Worm (Caenorhabditis elegans) whole organism, early embryonic: ENCODE results near the gene Y113G7B.12.

Experiments
- B0310.2 ChIP-seq: sonication (generic microtip); optimal IDR thresholded peaks from 2 replicates; lab custom pipeline; 2016; ENCODE audit warnings: mild to moderate bottlenecking, missing genetic modification characterization, missing compliant biosample characterization
- F13C5.2 ChIP-seq: sonication (generic microtip); optimal IDR thresholded peaks from 2 replicates; lab custom pipeline; 2017; ENCODE audit warnings: mild to moderate bottlenecking, missing genetic modification characterization, inconsistent platforms, missing compliant biosample characterization
- aly-1 ChIP-seq: sonication (generic microtip); optimal IDR thresholded peaks from 2 replicates; lab custom pipeline; 2016; ENCODE audit warnings: missing genetic modification characterization, missing compliant biosample characterization
- ama-1 ChIP-seq: fragments of 150-350 bp; optimal IDR thresholded peaks from 2 replicates; lab custom pipeline; 2014
- ceh-13 ChIP-seq: fragments of 200-800 bp; sonication (Bioruptor generic); optimal IDR thresholded peaks from 2 replicates; lab custom pipeline; 2018; ENCODE audit warnings: mild to moderate bottlenecking, missing genetic modification characterization, missing compliant biosample characterization
- ceh-36 ChIP-seq: sonication (generic microtip); optimal IDR thresholded peaks from 2 replicates; lab custom pipeline; 2016; ENCODE audit warnings: missing genetic modification characterization, inconsistent platforms, missing compliant biosample characterization
- ets-7 ChIP-seq: sonication (generic microtip); optimal IDR thresholded peaks from 2 replicates; lab custom pipeline; 2016; ENCODE audit warnings: missing genotype, missing genetic modification characterization, missing compliant biosample characterization
- flt-1 ChIP-seq: fragments of 200-800 bp; sonication (Bioruptor generic); IDR thresholded peaks from 2 replicates; pipeline ENCODE4 v1.3.6; 2022; ENCODE audit warnings: missing genetic modification characterization, missing compliant biosample characterization
- hmbx-1 ChIP-seq: sonication (generic microtip); optimal IDR thresholded peaks from 2 replicates; lab custom pipeline; 2016; ENCODE audit warnings: mild to moderate bottlenecking, missing genetic modification characterization, missing compliant biosample characterization
- hmg-4 ChIP-seq: fragments of 200-800 bp; sonication (Bioruptor generic); optimal IDR thresholded peaks from 2 replicates; lab custom pipeline; 2018; ENCODE audit warnings: mild to moderate bottlenecking, missing genetic modification characterization, missing compliant biosample characterization
- hnd-1 ChIP-seq: sonication (generic microtip); optimal IDR thresholded peaks from 2 replicates; lab custom pipeline; 2016; ENCODE audit warnings: missing genetic modification characterization, missing compliant biosample characterization
- pes-1 ChIP-seq: fragments of 200-800 bp; sonication (Bioruptor generic); IDR thresholded peaks from 2 replicates; pipeline ENCODE4 v1.3.6; 2022; ENCODE audit warnings: missing genetic modification reagents, missing genetic modification characterization, missing compliant biosample characterization
- scrt-1 ChIP-seq: fragments of 200-800 bp; sonication (Bioruptor generic); IDR thresholded peaks from 2 replicates; pipeline ENCODE4 v1.3.6; 2022; ENCODE audit warnings: missing genetic modification characterization, missing compliant biosample characterization
- sea-1 ChIP-seq: fragments of 200-800 bp; sonication (Bioruptor generic); conservative IDR thresholded peaks from 2 replicates; pipeline ENCODE4 v1.3.6; 2022; ENCODE audit warnings: missing genetic modification characterization, missing compliant biosample characterization
- tbx-11 ChIP-seq: fragments of 200-800 bp; sonication (Bioruptor generic); IDR thresholded peaks from 2 replicates; pipeline ENCODE4 v1.3.6; 2022; ENCODE audit warnings: missing genetic modification characterization, missing compliant biosample characterization
- tbx-37 ChIP-seq: fragments of 200-800 bp; sonication (Bioruptor generic); conservative IDR thresholded peaks from 2 replicates; pipeline ENCODE4 v1.3.6; 2022; ENCODE audit warnings: missing genetic modification reagents, missing genetic modification characterization, missing compliant biosample characterization
- tra-4 ChIP-seq: sonication (generic microtip); optimal IDR thresholded peaks from 2 replicates; lab custom pipeline; 2017; ENCODE audit warnings: missing genetic modification characterization, missing compliant biosample characterization

Gene Y113G7B.12

ce11 chrV:20199658-20200057, 12.8 kb downstream of the Y113G7B.12 start:
- TF ChIP-seq ama-1 (lab: Kevin White, UChicago) (no peak), aly-1 (tag; lab: Kevin White, UChicago) (no peak), tbx-11 (no peak), hmbx-1 (tag; lab: Kevin White, UChicago) (no peak), pes-1 (GFP tag; lab: Robert Waterston, UW) (no peak), hmg-4 (GFP tag; lab: Kevin White, UChicago) (no peak), flt-1 (GFP tag; lab: Robert Waterston, UW) (no peak), tbx-37 (no peak)

- no peak for TF ChIP-seq ets-7 (tag; lab: Kevin White, UChicago)
- TF ChIP-seq ceh-36 (tag; lab: Kevin White, UChicago): no peak
- no peak for TF ChIP-seq hmbx-1 (tag; lab: Kevin White, UChicago)
- no peak for TF ChIP-seq ceh-13 (GFP tag; lab: Kevin White, UChicago)
- TF ChIP-seq aly-1 (tag; lab: Kevin White, UChicago): no peak
- no peak for TF ChIP-seq scrt-1 (GFP tag; lab: Robert Waterston, UW)
- no peak for TF ChIP-seq tbx-11
- TF ChIP-seq sea-1: no peak
- TF ChIP-seq hmg-4 (GFP tag; lab: Kevin White, UChicago): no peak
- TF ChIP-seq ama-1 (lab: Kevin White, UChicago): no peak
- no peak for TF ChIP-seq tra-4 (tag; lab: Kevin White, UChicago)
- no peak for TF ChIP-seq hnd-1
- no peak for TF ChIP-seq F13C5.2
- TF ChIP-seq pes-1 (GFP tag; lab: Robert Waterston, UW): no peak
- no peak for TF ChIP-seq B0310.2 (tag; lab: Kevin White, UChicago)
- no peak for TF ChIP-seq tbx-37
- TF ChIP-seq flt-1 (GFP tag; lab: Robert Waterston, UW): no peak
These were observed 13.5 kb downstream of the Y113G7B.12 start, which contains the start of gene fog-2 for ce11 chrV:20198954-20199353. Gene fog-2, plus strand, starts transcription at chrV:20199254.

- TF ChIP-seq ceh-36 (tag; lab: Kevin White, UChicago) (no peak), F13C5.2 (no peak), hmg-4 (GFP tag; lab: Kevin White, UChicago) (no peak), ceh-13 (GFP tag; lab: Kevin White, UChicago) (no peak), flt-1 (GFP tag; lab: Robert Waterston, UW) (no peak), tbx-37 (no peak), tbx-11 (no peak), pes-1 (GFP tag; lab: Robert Waterston, UW) (no peak), tra-4 (tag; lab: Kevin White, UChicago) (no peak), B0310.2 (tag; lab: Kevin White, UChicago) (no peak), ama-1 (lab: Kevin White, UChicago) (no peak), hnd-1 (no peak), aly-1 (tag; lab: Kevin White, UChicago) (no peak), hmbx-1 (tag; lab: Kevin White, UChicago) (no peak), scrt-1 (GFP tag; lab: Robert Waterston, UW) (no peak), ets-7 (tag; lab: Kevin White, UChicago) (no peak), sea-1 (no peak)
These were observed 15.8 kb downstream of the Y113G7B.12 start, which contains the start of gene ftr-1 for ce11 chrV:20196671-20197070. Gene ftr-1, plus strand, starts transcription at chrV:20196971.

ce11 chrV:20195451-20196036, 16.9 kb downstream of the Y113G7B.12 start, which contains the start of the genes srh-217 and Y113G7B.28:
Gene srh-217, minus strand, starts transcription at chrV:20195551.
Gene Y113G7B.28, plus strand, starts transcription at chrV:20195986.
- TF ChIP-seq B0310.2 (tag; lab: Kevin White, UChicago) (no peak), hmg-4 (GFP tag; lab: Kevin White, UChicago) (no peak), flt-1 (GFP tag; lab: Robert Waterston, UW) (no peak), aly-1 (tag; lab: Kevin White, UChicago) (no peak), ets-7 (tag; lab: Kevin White, UChicago) (no peak), tbx-11 (no peak), hmbx-1 (tag; lab: Kevin White, UChicago) (no peak), ceh-36 (tag; lab: Kevin White, UChicago) (no peak), pes-1 (GFP tag; lab: Robert Waterston, UW) (no peak), tra-4 (tag; lab: Kevin White, UChicago) (no peak), F13C5.2 (no peak), scrt-1 (GFP tag; lab: Robert Waterston, UW) (no peak), tbx-37 (no peak), ama-1 (lab: Kevin White, UChicago) (no peak)

- TF ChIP-seq B0310.2 (tag; lab: Kevin White, UChicago) (no peak), ceh-36 (tag; lab: Kevin White, UChicago) (no peak), ama-1 (lab: Kevin White, UChicago) (no peak), hmbx-1 (tag; lab: Kevin White, UChicago) (no peak), pes-1 (GFP tag; lab: Robert Waterston, UW) (no peak)
These were observed 20.2 kb downstream of the Y113G7B.12 start, which contains the start of the genes fbxa-115 and Y113G7B.27 for ce11 chrV:20192102-20192880. Gene fbxa-115, minus strand, starts transcription at chrV:20192152. Gene Y113G7B.27, plus strand, starts transcription at chrV:20192830.

ce11 chrV:20188790-20189189, 23.7 kb downstream of the Y113G7B.12 start, which contains the start of gene fbxa-116:
Gene fbxa-116, minus strand, starts transcription at chrV:20188890.
- TF ChIP-seq aly-1 (tag; lab: Kevin White, UChicago) (no peak), ceh-36 (tag; lab: Kevin White, UChicago) (no peak), pes-1 (GFP tag; lab: Robert Waterston, UW) (no peak), B0310.2 (tag; lab: Kevin White, UChicago) (no peak), sea-1 (no peak), hmg-4 (GFP tag; lab: Kevin White, UChicago) (no peak), ama-1 (lab: Kevin White, UChicago) (no peak), hnd-1 (no peak), ets-7 (tag; lab: Kevin White, UChicago) (no peak), flt-1 (GFP tag; lab: Robert Waterston, UW) (no peak), hmbx-1 (tag; lab: Kevin White, UChicago) (no peak)
